Worm (Caenorhabditis elegans): ENCODE measurements around the gene F21C10.3.

DNA sequence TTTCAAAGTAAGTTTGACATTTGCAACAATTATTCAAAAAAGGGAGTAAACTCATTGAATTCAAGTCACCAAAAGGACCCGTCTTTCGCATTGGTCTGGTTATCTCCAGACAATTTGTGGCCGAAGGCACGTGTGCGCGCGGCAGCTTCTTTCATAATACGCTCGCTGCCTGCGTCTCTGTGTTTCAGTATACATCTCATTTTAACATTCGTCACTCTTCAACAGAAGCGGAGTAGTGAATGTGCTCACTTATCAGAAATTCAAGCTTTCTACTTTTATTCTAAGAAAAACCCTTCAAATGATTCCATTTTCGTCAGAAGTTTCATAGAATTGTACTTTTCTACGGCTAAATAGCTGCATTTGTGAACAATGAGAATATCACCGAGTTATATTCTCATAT is 689 bp downstream of the F21C10.3 start:
- TF ChIP-seq nhr-12 (tag; optimal IDR thresholded peaks at IDR 0.05) (no peak), lin-13 (tag; optimal IDR thresholded peaks at IDR 0.05) (no peak), M03D4.4 (tag; optimal IDR thresholded peaks at IDR 0.05) (no peak), ztf-11 (tag; optimal IDR thresholded peaks at IDR 0.05) (no peak), unc-120 (tag; optimal IDR thresholded peaks at IDR 0.05; ENCODE audit: poor library complexity, severe bottlenecking) (no peak), lsy-2 (tag; optimal IDR thresholded peaks at IDR 0.05) (no peak), nhr-2 (tag; optimal IDR thresholded peaks at IDR 0.05) (no peak), elt-1 (tag; optimal IDR thresholded peaks at IDR 0.05; ENCODE audit: borderline replicate concordance, insufficient read depth) (no peak)
